Worm (Caenorhabditis elegans) whole organism, young adult: Measurements from ENCODE around the gene dnj-25.
A peak's percentile ranks its signal among the peaks of the same experiment; 100 is the strongest.

ENCODE experiments used
- B0336.3 ChIP-seq: fragments of 200-800 bp; sonication (Bioruptor generic); IDR thresholded peaks from 2 replicates; pipeline ENCODE4 v1.3.6; 2022; ENCODE audit warnings: missing genetic modification characterization, missing compliant biosample characterization
- C06A6.2 ChIP-seq: fragments of 200-800 bp; sonication (Bioruptor generic); conservative IDR thresholded peaks from 2 replicates; pipeline ENCODE4 v1.3.6; 2022; ENCODE audit warnings: missing genetic modification characterization, missing compliant biosample characterization
- D2030.7 ChIP-seq: fragments of 200-800 bp; sonication (Bioruptor generic); IDR thresholded peaks from 2 replicates; pipeline ENCODE4 v1.3.6; 2022; ENCODE audit warnings: missing genetic modification reagents, missing genetic modification characterization, missing compliant biosample characterization
- F22D6.2 ChIP-seq: sonication (generic microtip); optimal IDR thresholded peaks from 2 replicates; lab custom pipeline; 2016; ENCODE audit warnings: mild to moderate bottlenecking, missing genetic modification characterization, missing compliant biosample characterization
- F37B4.10 ChIP-seq: fragments of 200-800 bp; sonication (Bioruptor generic); IDR thresholded peaks from 2 replicates; pipeline ENCODE4 v1.3.6; 2022; ENCODE audit warnings: missing genetic modification characterization, missing compliant biosample characterization
- F49E8.2 ChIP-seq: sonication (generic microtip); optimal IDR thresholded peaks from 3 replicates; lab custom pipeline; 2017; ENCODE audit warnings: missing genetic modification characterization, mild to moderate bottlenecking, missing compliant biosample characterization, antibody characterized with exemption, moderate library complexity; ENCODE audit not compliant: insufficient read depth
- F52B5.7 ChIP-seq: sonication (generic microtip); optimal IDR thresholded peaks from 2 replicates; lab custom pipeline; 2016; ENCODE audit warnings: mild to moderate bottlenecking, missing genetic modification characterization, missing compliant biosample characterization
- K11D2.4 ChIP-seq: fragments of 200-800 bp; sonication (Bioruptor generic); IDR thresholded peaks from 2 replicates; pipeline ENCODE4 v1.3.6; 2022; ENCODE audit warnings: missing genetic modification reagents, missing genetic modification characterization, missing compliant biosample characterization
- K12H6.12 ChIP-seq: fragments of 200-800 bp; sonication (Bioruptor generic); optimal IDR thresholded peaks from 2 replicates; lab custom pipeline; 2018; ENCODE audit warnings: mild to moderate bottlenecking, missing genetic modification characterization, missing compliant biosample characterization
- T26A5.8 ChIP-seq: sonication (generic microtip); optimal IDR thresholded peaks from 2 replicates; lab custom pipeline; 2016; ENCODE audit warnings: missing genetic modification characterization, missing compliant biosample characterization
- Y56A3A.18 ChIP-seq: fragments of 200-800 bp; sonication (Bioruptor generic); IDR thresholded peaks from 2 replicates; pipeline ENCODE4 v1.3.6; 2022; ENCODE audit warnings: missing genetic modification reagents, missing genetic modification characterization, missing compliant biosample characterization
- Y67H2A.10 ChIP-seq: fragments of 200-800 bp; sonication (Bioruptor generic); conservative IDR thresholded peaks from 2 replicates; pipeline ENCODE4 v1.3.6; 2022; ENCODE audit warnings: missing genetic modification reagents, missing genetic modification characterization, missing compliant biosample characterization
- ZK185.1 ChIP-seq: sonication (generic microtip); optimal IDR thresholded peaks from 2 replicates; lab custom pipeline; 2016; ENCODE audit warnings: mild to moderate bottlenecking, missing genetic modification characterization, missing compliant biosample characterization; ENCODE audit not compliant: poor library complexity, severe bottlenecking
- aptf-2 ChIP-seq: fragments of 200-800 bp; sonication (Bioruptor generic); conservative IDR thresholded peaks from 2 replicates; pipeline ENCODE4 v1.3.6; 2022; ENCODE audit warnings: missing genetic modification reagents, missing genetic modification characterization, missing compliant biosample characterization
- athp-1 ChIP-seq: sonication (generic microtip); optimal IDR thresholded peaks from 2 replicates; lab custom pipeline; 2017; ENCODE audit warnings: mild to moderate bottlenecking, missing genetic modification characterization, missing compliant biosample characterization
- attf-6 ChIP-seq: fragments of 200-800 bp; sonication (Bioruptor generic); IDR thresholded peaks from 2 replicates; pipeline ENCODE4 v1.3.6; 2022; ENCODE audit warnings: missing genetic modification reagents, missing genetic modification characterization, missing compliant biosample characterization
- cebp-1 ChIP-seq, 2 experiments: fragments of 200-800 bp in 1 of 2; sonication (Bioruptor generic) in 1 of 2; sonication (generic microtip) in 1 of 2; IDR thresholded peaks in 1 of 2; optimal IDR thresholded peaks in 1 of 2; 2 replicates each; pipeline versions ENCODE4 v1.3.6 to Lab custom; 2017 to 2022; ENCODE audit warnings: missing compliant biosample characterization in 2 of 2, missing genetic modification characterization in 2 of 2, mild to moderate bottlenecking in 1 of 2, missing genetic modification reagents in 1 of 2, moderate library complexity in 1 of 2
- ceh-27 ChIP-seq: fragments of 200-800 bp; sonication (Bioruptor generic); optimal IDR thresholded peaks from 2 replicates; lab custom pipeline; 2018; ENCODE audit warnings: mild to moderate bottlenecking, missing genetic modification characterization, moderate library complexity, missing compliant biosample characterization
- ceh-58 ChIP-seq: fragments of 200-800 bp; sonication (Bioruptor generic); IDR thresholded peaks from 2 replicates; pipeline ENCODE4 v1.3.6; 2022; ENCODE audit warnings: missing genetic modification characterization, missing compliant biosample characterization
- chd-7 ChIP-seq: sonication (generic microtip); optimal IDR thresholded peaks from 2 replicates; lab custom pipeline; 2016; ENCODE audit warnings: mild to moderate bottlenecking, missing genetic modification characterization, moderate library complexity, missing compliant biosample characterization
- die-1 ChIP-seq: sonication (generic microtip); optimal IDR thresholded peaks from 2 replicates; lab custom pipeline; 2016; ENCODE audit warnings: missing genotype, mild to moderate bottlenecking, missing genetic modification characterization, missing compliant biosample characterization
- dpl-1 ChIP-seq: fragments of 150-350 bp; optimal IDR thresholded peaks from 2 replicates; lab custom pipeline; 2014; ENCODE audit warnings: missing biosample characterization, missing genetic modification reagents, missing genetic modification characterization
- egl-18 ChIP-seq: fragments of 200-800 bp; sonication (Bioruptor generic); IDR thresholded peaks from 2 replicates; pipeline ENCODE4 v1.3.6; 2022; ENCODE audit warnings: missing genetic modification reagents, missing genetic modification characterization, missing compliant biosample characterization
- egrh-3 ChIP-seq: fragments of 200-800 bp; sonication (Bioruptor generic); IDR thresholded peaks from 2 replicates; pipeline ENCODE4 v1.3.6; 2022; ENCODE audit warnings: missing genetic modification reagents, missing genetic modification characterization, missing compliant biosample characterization
- gei-17 ChIP-seq: fragments of 200-800 bp; sonication (Bioruptor generic); optimal IDR thresholded peaks from 2 replicates; lab custom pipeline; 2018; ENCODE audit warnings: mild to moderate bottlenecking, missing genetic modification characterization, missing compliant biosample characterization
- hsf-1 ChIP-seq: fragments of 200-800 bp; sonication (Bioruptor generic); IDR thresholded peaks from 2 replicates; pipeline ENCODE4 v1.3.6; 2022; ENCODE audit warnings: missing genetic modification reagents, missing genetic modification characterization, missing compliant biosample characterization
- lag-1 ChIP-seq: fragments of 200-800 bp; sonication (Bioruptor generic); IDR thresholded peaks from 2 replicates; pipeline ENCODE4 v1.3.6; 2022; ENCODE audit warnings: missing genetic modification reagents, missing genetic modification characterization, missing compliant biosample characterization
- lir-1 ChIP-seq: fragments of 200-800 bp; sonication (Bioruptor generic); conservative IDR thresholded peaks from 2 replicates; pipeline ENCODE4 v1.3.6; 2022; ENCODE audit warnings: missing genetic modification reagents, missing genetic modification characterization, missing compliant biosample characterization
- lsl-1 ChIP-seq: fragments of 200-800 bp; sonication (Bioruptor generic); optimal IDR thresholded peaks from 2 replicates; lab custom pipeline; 2018; ENCODE audit warnings: mild to moderate bottlenecking, missing genetic modification characterization, moderate library complexity, missing compliant biosample characterization
- lsy-27 ChIP-seq: sonication (generic microtip); optimal IDR thresholded peaks from 2 replicates; lab custom pipeline; 2017; ENCODE audit warnings: missing genetic modification characterization, mild to moderate bottlenecking, missing compliant biosample characterization, antibody characterized with exemption, missing genotype, borderline replicate concordance; ENCODE audit not compliant: insufficient read depth
- madf-10 ChIP-seq: sonication (generic microtip); optimal IDR thresholded peaks from 2 replicates; lab custom pipeline; 2016; ENCODE audit warnings: mild to moderate bottlenecking, missing genetic modification characterization, missing compliant biosample characterization
- nfya-1 ChIP-seq: sonication (generic microtip); optimal IDR thresholded peaks from 2 replicates; lab custom pipeline; 2017; ENCODE audit warnings: antibody characterized with exemption, missing compliant biosample characterization, missing genetic modification characterization, borderline replicate concordance; ENCODE audit not compliant: insufficient read depth
- nhr-27 ChIP-seq: fragments of 200-800 bp; sonication (Bioruptor generic); optimal IDR thresholded peaks from 2 replicates; lab custom pipeline; 2018; ENCODE audit warnings: mild to moderate bottlenecking, missing genetic modification characterization, moderate library complexity, missing compliant biosample characterization
- pbrm-1 ChIP-seq: fragments of 200-800 bp; sonication (Bioruptor generic); IDR thresholded peaks from 2 replicates; pipeline ENCODE4 v1.3.6; 2022; ENCODE audit warnings: missing genetic modification reagents, missing genetic modification characterization, missing compliant biosample characterization
- rec-8 ChIP-seq, 2 experiments: sonication (generic microtip); optimal IDR thresholded peaks; 2 replicates each; lab custom pipeline; 2016; ENCODE audit warnings: mild to moderate bottlenecking in 2 of 2, missing genetic modification characterization in 2 of 2, missing genetic modification reagents in 2 of 2, missing genotype in 2 of 2, missing biosample characterization in 1 of 2, missing compliant biosample characterization in 1 of 2, moderate library complexity in 1 of 2
- rpc-1 ChIP-seq, 2 experiments: fragments of 150-350 bp in 1 of 2; sonication (generic microtip) in 1 of 2; optimal IDR thresholded peaks; 2 replicates each; lab custom pipeline; 2014 to 2018; ENCODE audit warnings: missing biosample characterization in 1 of 2, missing genetic modification characterization in 1 of 2, missing genetic modification reagents in 1 of 2, missing genotype in 1 of 2
- sdz-38 ChIP-seq: sonication (generic microtip); optimal IDR thresholded peaks from 2 replicates; lab custom pipeline; 2016; ENCODE audit warnings: missing genotype, missing genetic modification characterization, missing compliant biosample characterization
- sea-2 ChIP-seq: fragments of 200-800 bp; sonication (Bioruptor generic); IDR thresholded peaks from 2 replicates; pipeline ENCODE4 v1.3.6; 2022; ENCODE audit warnings: missing genetic modification characterization, missing compliant biosample characterization
- snpc-1.1 ChIP-seq: sonication (generic microtip); optimal IDR thresholded peaks from 2 replicates; lab custom pipeline; 2017; ENCODE audit warnings: missing genetic modification characterization, mild to moderate bottlenecking, missing compliant biosample characterization, antibody characterized with exemption, moderate library complexity, missing genotype, missing genetic modification reagents; ENCODE audit not compliant: insufficient read depth
- unc-62 ChIP-seq: fragments of 150-350 bp; optimal IDR thresholded peaks from 2 replicates; lab custom pipeline; 2014; ENCODE audit warnings: missing biosample characterization, missing genetic modification reagents, missing genetic modification characterization
- xnd-1 ChIP-seq: sonication (generic microtip); optimal IDR thresholded peaks from 2 replicates; lab custom pipeline; 2016; ENCODE audit warnings: missing genotype, missing genetic modification reagents, missing genetic modification characterization, missing compliant biosample characterization
- zfh-2 ChIP-seq: fragments of 200-800 bp; sonication (Bioruptor generic); conservative IDR thresholded peaks from 2 replicates; pipeline ENCODE4 v1.3.6; 2022; ENCODE audit warnings: missing genetic modification reagents, missing genetic modification characterization, missing compliant biosample characterization
- ztf-22 ChIP-seq: fragments of 200-800 bp; sonication (Bioruptor generic); optimal IDR thresholded peaks from 2 replicates; lab custom pipeline; 2018; ENCODE audit warnings: mild to moderate bottlenecking, missing genetic modification characterization, moderate library complexity, missing compliant biosample characterization
- ztf-25 ChIP-seq: fragments of 200-800 bp; sonication (Bioruptor generic); IDR thresholded peaks from 2 replicates; pipeline ENCODE4 v1.3.6; 2022; ENCODE audit warnings: missing genetic modification reagents, missing genetic modification characterization, missing compliant biosample characterization
- ztf-6 ChIP-seq: fragments of 200-800 bp; sonication (Bioruptor generic); IDR thresholded peaks from 2 replicates; pipeline ENCODE4 v1.3.6; 2022; ENCODE audit warnings: missing genetic modification reagents, missing genetic modification characterization, missing compliant biosample characterization

Gene dnj-25

ce11 chrV:20785050-20785847 lies 41.1 kb upstream of the dnj-25 start (continued):
- TF ChIP-seq K11D2.4 (GFP tag; lab: Robert Waterston, UW) (no peak), attf-6 (GFP tag; lab: Robert Waterston, UW) (no peak), lsl-1 (no peak), sdz-38 (tag; lab: Kevin White, UChicago) (no peak), nfya-1 (tag; lab: Kevin White, UChicago) (no peak), hsf-1 (GFP tag; lab: Robert Waterston, UW) (no peak), T26A5.8 (no peak), Y67H2A.10 (GFP tag; lab: Robert Waterston, UW) (no peak), xnd-1 (tag; lab: Kevin White, UChicago) (no peak), rec-8 (tag; optimal IDR thresholded peaks at IDR 0.05; lab: Kevin White, UChicago) (no peak), unc-62 (GFP tag; lab: Kevin White, UChicago) (no peak), nhr-27 (no peak), die-1 (tag; lab: Kevin White, UChicago) (no peak), F52B5.7 (tag; lab: Kevin White, UChicago) (no peak), dpl-1 (GFP tag; lab: Kevin White, UChicago) (no peak), athp-1 (no peak), rpc-1 (optimal IDR thresholded peaks at IDR 0.05; lab: Kevin White, UChicago) (no peak), rpc-1 (tag; optimal IDR thresholded peaks at IDR 0.05; lab: Kevin White, UChicago) (no peak), aptf-2 (GFP tag; lab: Robert Waterston, UW) (no peak), ceh-27 (no peak), D2030.7 (no peak), K12H6.12 (tag; lab: Kevin White, UChicago) (no peak), ZK185.1 (tag; lab: Kevin White, UChicago) (peak; percentile 50), snpc-1.1 (tag; lab: Kevin White, UChicago) (no peak), madf-10 (tag; lab: Kevin White, UChicago) (peak; percentile 72), chd-7 (tag; lab: Kevin White, UChicago) (no peak), F49E8.2 (tag; lab: Kevin White, UChicago) (no peak), zfh-2 (GFP tag; lab: Robert Waterston, UW) (no peak), egl-18 (no peak), ztf-25 (GFP tag; lab: Robert Waterston, UW) (no peak), gei-17 (GFP tag; lab: Kevin White, UChicago) (no peak), lsy-27 (tag; lab: Kevin White, UChicago) (no peak), sea-2 (no peak), B0336.3 (GFP tag; lab: Robert Waterston, UW) (0 out of 2 replicates have a peak, but pooled peaks have one; percentile 33), pbrm-1 (peak; percentile 42), F22D6.2 (no peak), C06A6.2 (no peak)

- TF ChIP-seq ceh-58 (GFP tag; lab: Robert Waterston, UW) (0 out of 2 replicates have a peak, but pooled peaks have one; percentile 27), zfh-2 (GFP tag; lab: Robert Waterston, UW) (peak; percentile 74), ztf-6 (GFP tag; lab: Robert Waterston, UW) (no peak), unc-62 (GFP tag; lab: Kevin White, UChicago) (no peak), F37B4.10 (GFP tag; lab: Robert Waterston, UW) (no peak), ztf-22 (GFP tag; lab: Kevin White, UChicago) (no peak), Y56A3A.18 (GFP tag; lab: Robert Waterston, UW) (0 out of 2 replicates have a peak, but pooled peaks have one; percentile 27), F52B5.7 (tag; lab: Kevin White, UChicago) (peak; percentile 51), sea-2 (no peak), B0336.3 (GFP tag; lab: Robert Waterston, UW) (peak; percentile 19; the same call in 1 of the 2 replicates), cebp-1 (GFP tag; IDR thresholded peaks at IDR 0.05; lab: Robert Waterston, UW) (no peak), cebp-1 (tag; optimal IDR thresholded peaks at IDR 0.05; lab: Kevin White, UChicago) (peak; percentile 26), ZK185.1 (tag; lab: Kevin White, UChicago) (no peak), lir-1 (GFP tag; lab: Robert Waterston, UW) (no peak), lag-1 (GFP tag; lab: Robert Waterston, UW) (no peak), ztf-25 (GFP tag; lab: Robert Waterston, UW) (peak; percentile 26; the same call in 1 of the 2 replicates), egrh-3 (peak; percentile 50; the same call in 1 of the 2 replicates)
Observed at ce11 chrV:20783642-20784041, 39.5 kb upstream of the dnj-25 start.
